Worm (Caenorhabditis elegans) whole organism, L1 larva: ENCODE data around the gene C17B7.9.
"Not testable (repeated sequence)": the region's sequence is repeated elsewhere in the genome, so short reads cannot be mapped to it uniquely, and the experiment has no call there.

Source experiments
- aha-1 ChIP-seq: fragments of 150-350 bp; optimal IDR thresholded peaks from 2 replicates; lab custom pipeline; 2014; ENCODE audit warnings: missing biosample characterization, missing genetic modification characterization
- aly-2 ChIP-seq: fragments of 150-350 bp; optimal IDR thresholded peaks from 2 replicates; lab custom pipeline; 2014; ENCODE audit warnings: missing biosample characterization, missing genetic modification characterization
- ama-1 ChIP-seq: fragments of 150-350 bp; optimal IDR thresholded peaks from 2 replicates; lab custom pipeline; 2014
- blmp-1 ChIP-seq: fragments of 150-350 bp; optimal IDR thresholded peaks from 2 replicates; lab custom pipeline; 2014; ENCODE audit warnings: missing biosample characterization, missing genetic modification characterization
- ceh-63 ChIP-seq: fragments of 200-800 bp; sonication (Bioruptor generic); optimal IDR thresholded peaks from 2 replicates; lab custom pipeline; 2018; ENCODE audit warnings: mild to moderate bottlenecking, missing genetic modification characterization, missing compliant biosample characterization
- ceh-82 ChIP-seq, 3 experiments: fragments of 150-350 bp in 1 of 3; sonication (generic microtip) in 2 of 3; optimal IDR thresholded peaks; 2 replicates each; lab custom pipeline; 2014 to 2017; ENCODE audit warnings: missing biosample characterization in 3 of 3, missing genetic modification characterization in 3 of 3
- dsc-1 ChIP-seq: sonication (generic microtip); optimal IDR thresholded peaks from 2 replicates; lab custom pipeline; 2016; ENCODE audit warnings: mild to moderate bottlenecking, missing genetic modification characterization, missing compliant biosample characterization
- efl-1 ChIP-seq, 4 experiments: fragments of 150-350 bp; optimal IDR thresholded peaks in 3 of 4; peaks in 1 of 4; 1 replicate in 1 of 4; 2 replicates in 3 of 4; lab custom pipeline; 2014; ENCODE audit warnings: missing biosample characterization in 2 of 4, missing genetic modification characterization in 2 of 4, missing genetic modification reagents in 2 of 4
- efl-3 ChIP-seq: fragments of 200-800 bp; sonication (Bioruptor generic); optimal IDR thresholded peaks from 2 replicates; lab custom pipeline; 2018; ENCODE audit warnings: mild to moderate bottlenecking, missing genetic modification characterization, missing compliant biosample characterization
- elt-3 ChIP-seq, 6 experiments: fragments of 150-350 bp in 1 of 6; sonication (generic microtip); optimal IDR thresholded peaks; 2 replicates each; lab custom pipeline; 2017 to 2018; ENCODE audit warnings: missing biosample characterization in 6 of 6, missing genetic modification characterization in 6 of 6, inconsistent platforms in 1 of 6
- ets-5 ChIP-seq: fragments of 200-800 bp; sonication (Bioruptor generic); IDR thresholded peaks from 2 replicates; pipeline ENCODE4 v1.3.6; 2022; ENCODE audit warnings: missing genetic modification characterization, missing compliant biosample characterization
- fkh-4 ChIP-seq: sonication (generic microtip); optimal IDR thresholded peaks from 2 replicates; lab custom pipeline; 2016; ENCODE audit warnings: missing compliant biosample characterization, missing genetic modification characterization, borderline replicate concordance
- fkh-8 ChIP-seq: sonication (generic microtip); optimal IDR thresholded peaks from 2 replicates; lab custom pipeline; 2016; ENCODE audit warnings: mild to moderate bottlenecking, missing genetic modification characterization, missing compliant biosample characterization
- fos-1 ChIP-seq: fragments of 150-350 bp; optimal IDR thresholded peaks from 2 replicates; lab custom pipeline; 2014; ENCODE audit warnings: missing biosample characterization, missing genetic modification characterization
- hpl-2 ChIP-seq: fragments of 150-350 bp; optimal IDR thresholded peaks from 2 replicates; lab custom pipeline; 2014; ENCODE audit warnings: missing biosample characterization, missing genetic modification reagents, missing genetic modification characterization
- lin-13 ChIP-seq: fragments of 150-350 bp; optimal IDR thresholded peaks from 2 replicates; lab custom pipeline; 2014; ENCODE audit warnings: missing biosample characterization, missing genetic modification reagents, missing genetic modification characterization
- lin-14 ChIP-seq: fragments of 200-800 bp; sonication (Bioruptor generic); optimal IDR thresholded peaks from 2 replicates; lab custom pipeline; 2018; ENCODE audit warnings: mild to moderate bottlenecking, missing genetic modification characterization, moderate library complexity, missing compliant biosample characterization
- lin-15B ChIP-seq: fragments of 150-350 bp; sonication (generic microtip); optimal IDR thresholded peaks from 3 replicates; lab custom pipeline; 2014; ENCODE audit warnings: missing biosample characterization, missing genetic modification characterization
- lin-35 ChIP-seq, 2 experiments: fragments of 150-350 bp; optimal IDR thresholded peaks; 2 replicates each; lab custom pipeline; 2014; ENCODE audit warnings: missing biosample characterization in 2 of 2, missing genetic modification characterization in 2 of 2, missing genetic modification reagents in 2 of 2
- mdl-1 ChIP-seq, 2 experiments: fragments of 150-350 bp; optimal IDR thresholded peaks; 2 replicates each; lab custom pipeline; 2014 to 2017; ENCODE audit warnings: missing biosample characterization in 2 of 2, missing genetic modification characterization in 2 of 2, inconsistent platforms in 1 of 2
- nhr-12 ChIP-seq: sonication (generic microtip); optimal IDR thresholded peaks from 2 replicates; lab custom pipeline; 2017; ENCODE audit warnings: missing biosample characterization, missing genetic modification characterization
- nhr-20 ChIP-seq: sonication (generic microtip); optimal IDR thresholded peaks from 2 replicates; lab custom pipeline; 2016; ENCODE audit warnings: mild to moderate bottlenecking, missing genetic modification characterization, missing compliant biosample characterization
- nhr-71 ChIP-seq: sonication (generic microtip); optimal IDR thresholded peaks from 2 replicates; lab custom pipeline; 2016; ENCODE audit warnings: mild to moderate bottlenecking, missing genetic modification characterization, moderate library complexity, missing compliant biosample characterization
- nhr-76 ChIP-seq: sonication (generic microtip); optimal IDR thresholded peaks from 2 replicates; lab custom pipeline; 2017; ENCODE audit warnings: missing biosample characterization, missing genetic modification characterization
- nhr-77 ChIP-seq: fragments of 150-350 bp; optimal IDR thresholded peaks from 2 replicates; lab custom pipeline; 2014; ENCODE audit warnings: missing biosample characterization, missing genetic modification characterization
- nhr-85 ChIP-seq: sonication (generic microtip); peaks from one replicate; lab custom pipeline; 2016; ENCODE audit warnings: missing genetic modification characterization, inconsistent platforms, missing compliant biosample characterization
- nhr-90 ChIP-seq: sonication (generic microtip); optimal IDR thresholded peaks from 2 replicates; lab custom pipeline; 2016; ENCODE audit warnings: mild to moderate bottlenecking, missing genetic modification characterization, missing compliant biosample characterization; ENCODE audit not compliant: poor library complexity
- pax-3 ChIP-seq: fragments of 200-800 bp; sonication (Bioruptor generic); optimal IDR thresholded peaks from 2 replicates; lab custom pipeline; 2018; ENCODE audit warnings: mild to moderate bottlenecking, missing genetic modification characterization, moderate library complexity, missing compliant biosample characterization
- pqm-1 ChIP-seq: sonication (generic microtip); optimal IDR thresholded peaks from 3 replicates; lab custom pipeline; 2017; ENCODE audit warnings: missing biosample characterization, missing genetic modification characterization
- sox-4 ChIP-seq: sonication (generic microtip); optimal IDR thresholded peaks from 2 replicates; lab custom pipeline; 2016; ENCODE audit warnings: missing genetic modification characterization, missing compliant biosample characterization
- tbx-2 ChIP-seq: sonication (generic microtip); optimal IDR thresholded peaks from 2 replicates; lab custom pipeline; 2016; ENCODE audit warnings: missing genetic modification characterization, missing compliant biosample characterization
- tlp-1 ChIP-seq: fragments of 150-350 bp; optimal IDR thresholded peaks from 2 replicates; lab custom pipeline; 2014; ENCODE audit warnings: missing biosample characterization, missing genetic modification characterization
- unc-130 ChIP-seq: fragments of 150-350 bp; optimal IDR thresholded peaks from 2 replicates; lab custom pipeline; 2017; ENCODE audit warnings: missing biosample characterization, missing genetic modification characterization, inconsistent platforms
- unc-30 ChIP-seq: sonication (generic microtip); optimal IDR thresholded peaks from 2 replicates; lab custom pipeline; 2017; ENCODE audit warnings: missing biosample characterization, missing genetic modification characterization
- unc-62 ChIP-seq: fragments of 150-350 bp; optimal IDR thresholded peaks from 2 replicates; lab custom pipeline; 2014; ENCODE audit warnings: missing biosample characterization, missing genetic modification reagents, missing genetic modification characterization
- ztf-11 ChIP-seq, 2 experiments: sonication (generic microtip); optimal IDR thresholded peaks; 2 replicates each; lab custom pipeline; 2016 to 2017; ENCODE audit warnings: missing genetic modification characterization in 2 of 2, missing biosample characterization in 1 of 2, missing compliant biosample characterization in 1 of 2

Gene C17B7.9

ce11 chrV:3367773-3368172 lies 35.9 kb upstream of the C17B7.9 start, which contains the start of gene C04E12.2:
Gene C04E12.2, plus strand, starts transcription at chrV:3368073.
- not testable (repeated sequence) for TF ChIP-seq ceh-63 (GFP tag; lab: Kevin White, UChicago); tbx-2; mdl-1 (tag; optimal IDR thresholded peaks at IDR 0.05; lab: Kevin White, UChicago)

- no peak for TF ChIP-seq nhr-76 (tag; lab: Kevin White, UChicago)
- TF ChIP-seq pqm-1 = no peak
- TF ChIP-seq sox-4 = no peak
- peak; percentile 16 for TF ChIP-seq nhr-20
- TF ChIP-seq aha-1 (tag; lab: Kevin White, UChicago) = no peak
- TF ChIP-seq nhr-77 (tag; lab: Kevin White, UChicago) = no peak
- TF ChIP-seq elt-3 (tag; optimal IDR thresholded peaks at IDR 0.05; lab: Kevin White, UChicago) = peak in 1 of 6 experiments; percentile 38
- TF ChIP-seq efl-1 (optimal IDR thresholded peaks at IDR 0.05; lab: Kevin White, UChicago) = no peak
- TF ChIP-seq efl-1 (GFP tag; optimal IDR thresholded peaks at IDR 0.05 in 1 of 2; lab: Kevin White, UChicago) = peak in 1 of 2 experiments; percentile 47
- TF ChIP-seq ets-5 = no peak
- TF ChIP-seq fkh-8 = no peak
Observed at ce11 chrV:3362475-3362874, 30.6 kb upstream of the C17B7.9 start, which contains the start of gene C04E12.4. Gene C04E12.4, plus strand, starts transcription at chrV:3362775.

DNA sequence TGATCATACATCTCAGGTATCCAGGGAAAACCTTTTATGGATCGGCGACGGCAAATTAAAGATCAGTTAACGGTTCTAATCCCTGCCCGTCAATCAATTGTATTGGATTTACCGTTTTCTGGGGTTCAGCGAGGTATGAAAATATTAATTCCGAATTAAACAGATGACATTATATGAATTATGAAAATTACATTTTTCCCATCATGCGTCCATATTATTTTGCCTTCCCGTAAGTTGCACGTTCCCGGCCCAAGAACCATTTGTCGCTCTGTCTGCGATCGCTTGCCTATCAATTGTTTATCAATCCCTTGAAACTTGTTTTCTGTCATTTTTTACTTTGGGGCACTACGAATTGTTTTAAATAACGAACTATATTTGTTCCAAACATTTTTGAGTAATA lies 29.7 kb upstream of the C17B7.9 start:
- TF ChIP-seq efl-3 (no peak), nhr-12 (tag; lab: Kevin White, UChicago) (no peak), blmp-1 (no peak), nhr-20 (no peak), fkh-8 (no peak), hpl-2 (GFP tag; lab: Kevin White, UChicago) (no peak)

DNA sequence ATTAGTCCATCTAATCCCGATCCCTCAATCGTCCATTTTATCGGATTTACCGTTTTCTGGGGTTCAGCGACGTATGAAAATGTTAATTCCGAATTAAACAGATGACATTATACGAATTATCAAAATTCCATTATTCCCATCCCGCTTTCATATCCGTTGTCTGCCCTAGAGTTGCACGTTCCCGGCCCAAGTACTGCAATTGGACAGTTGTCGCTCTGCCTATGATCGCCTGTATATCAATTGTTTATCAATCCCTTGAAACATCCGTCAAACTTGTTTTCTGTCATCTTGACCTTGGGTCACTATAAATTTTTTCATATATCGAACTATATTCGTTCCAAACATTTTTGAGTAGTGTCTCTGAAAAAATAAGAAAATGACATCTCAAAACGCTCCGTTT lies 26.3 kb upstream of the C17B7.9 start, which contains the start of gene C04E12.5:
Gene C04E12.5 (plus strand): TSS at position 301 of the 400 bp plus-strand sequence.
- TF ChIP-seq nhr-71 (no peak), fkh-8 (no peak)
- TF ChIP-seq, all 84 proteins: peak for 0

DNA sequence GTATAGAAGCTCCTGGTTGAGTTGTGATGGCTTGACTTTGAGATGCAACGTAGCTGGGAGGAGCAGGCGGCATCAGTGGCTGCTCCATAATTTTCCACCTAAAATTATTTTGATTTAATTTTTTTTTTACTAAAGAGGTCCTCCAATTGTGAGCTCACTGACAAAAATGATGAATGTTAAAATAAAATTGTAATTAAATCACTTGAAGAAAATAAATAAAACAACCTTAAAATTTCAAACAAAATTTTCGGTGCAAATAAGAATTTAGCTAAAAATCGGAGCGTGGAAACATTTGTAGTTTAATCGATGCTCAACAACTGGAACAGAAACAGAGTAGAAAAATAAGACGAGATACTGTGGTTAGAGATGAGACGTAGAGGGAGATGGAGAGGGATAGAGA lies 25.2 kb upstream of the C17B7.9 start, which contains the start of gene scrm-3:
Gene scrm-3 (minus strand): TSS at position 101 of the 400 bp plus-strand sequence.
- no peak for TF ChIP-seq ama-1 (lab: Kevin White, UChicago)
- no peak for TF ChIP-seq lin-15B (tag; lab: Kevin White, UChicago)
- TF ChIP-seq unc-30 (tag; lab: Kevin White, UChicago) = no peak
- TF ChIP-seq dsc-1 (tag; lab: Kevin White, UChicago) = no peak
- no peak for TF ChIP-seq lin-35 (GFP tag; optimal IDR thresholded peaks at IDR 0.05; lab: Kevin White, UChicago)
- no peak for TF ChIP-seq ceh-82 (tag; optimal IDR thresholded peaks at IDR 0.05; lab: Kevin White, UChicago)
- TF ChIP-seq lin-13 = no peak
- TF ChIP-seq unc-62 = no peak
- no peak for TF ChIP-seq tlp-1
- no peak for TF ChIP-seq nhr-90 (tag; lab: Kevin White, UChicago)
- no peak for TF ChIP-seq aly-2 (tag; lab: Kevin White, UChicago)
- TF ChIP-seq unc-130 (tag; lab: Kevin White, UChicago) = no peak
- TF ChIP-seq pax-3 = no peak
- no peak for TF ChIP-seq nhr-20
- no peak for TF ChIP-seq fkh-4 (tag; lab: Kevin White, UChicago)
- no peak for TF ChIP-seq fos-1 (tag; lab: Kevin White, UChicago)

DNA sequence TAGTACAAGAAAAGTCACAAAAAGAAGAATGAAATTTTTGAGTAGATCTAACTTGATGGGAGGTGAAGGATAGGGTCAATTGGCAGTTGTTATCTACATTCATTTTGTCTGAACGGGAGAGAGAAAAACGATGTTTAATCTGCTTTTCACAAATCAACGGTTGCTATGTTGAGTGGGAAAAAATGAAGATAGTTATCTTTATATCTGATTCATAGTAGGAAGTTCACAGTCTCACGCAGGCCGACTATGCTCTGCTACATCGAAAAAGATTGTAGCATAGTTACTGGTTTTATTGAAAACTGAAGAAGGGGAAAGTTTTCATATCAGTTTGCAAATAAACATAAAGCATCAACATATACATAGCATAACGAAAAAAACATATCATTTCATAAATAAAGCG lies 23.6 kb upstream of the C17B7.9 start:
- TF ChIP-seq ztf-11 (tag; optimal IDR thresholded peaks at IDR 0.05; lab: Kevin White, UChicago) = no peak
- peak; percentile 13 for TF ChIP-seq lin-14 (GFP tag; lab: Kevin White, UChicago)
- TF ChIP-seq nhr-85 (tag; lab: Kevin White, UChicago) = peak; percentile 67
